Worm (Caenorhabditis elegans) whole organism, L3 larva: ENCODE measurements around the gene ttr-17.

ENCODE experiments used
- ZK546.5 ChIP-seq: sonication (generic microtip); optimal IDR thresholded peaks from 2 replicates; lab custom pipeline; 2017; ENCODE audit warnings: missing biosample characterization, missing genetic modification characterization
- ama-1 ChIP-seq: fragments of 150-350 bp; optimal IDR thresholded peaks from 2 replicates; lab custom pipeline; 2018
- elt-3 ChIP-seq, 3 experiments: fragments of 150-350 bp in 1 of 3; sonication (generic microtip) in 2 of 3; optimal IDR thresholded peaks; 2 replicates in 2 of 3; 4 replicates in 1 of 3; lab custom pipeline; 2014 to 2017; ENCODE audit warnings: missing biosample characterization in 3 of 3, missing genetic modification characterization in 3 of 3
- nhr-12 ChIP-seq: fragments of 150-350 bp; optimal IDR thresholded peaks from 2 replicates; lab custom pipeline; 2014; ENCODE audit warnings: missing biosample characterization, missing genetic modification characterization
- sea-2 ChIP-seq: fragments of 150-350 bp; sonication (generic microtip); optimal IDR thresholded peaks from 4 replicates; lab custom pipeline; 2014; ENCODE audit warnings: missing biosample characterization, missing genetic modification reagents, missing genetic modification characterization
- snpc-4 ChIP-seq: fragments of 150-350 bp; optimal IDR thresholded peaks from 2 replicates; lab custom pipeline; 2014; ENCODE audit warnings: missing biosample characterization, missing genetic modification characterization

- TF ChIP-seq nhr-12 (tag; lab: Kevin White, UChicago) = no peak
- no peak for TF ChIP-seq ZK546.5 (tag; lab: Kevin White, UChicago)
- TF ChIP-seq snpc-4 (tag; lab: Kevin White, UChicago) = no peak
- TF ChIP-seq sea-2 (GFP tag; lab: Kevin White, UChicago) = no peak
- TF ChIP-seq elt-3 (tag; optimal IDR thresholded peaks at IDR 0.05; lab: Kevin White, UChicago) = no peak
- TF ChIP-seq ama-1 (lab: Kevin White, UChicago) = no peak
These were observed 3.7 kb downstream of the ttr-17 start for ce11 chrIV:11062984-11063613.
